Fruit fly (Drosophila melanogaster) whole organism, pupa: ENCODE data around the gene CG18234.
A peak's percentile ranks its signal among the peaks of the same experiment; 100 is the strongest.

Experiments used
- CG10348 ChIP-seq: fragments of 200-800 bp; sonication (Bioruptor generic); IDR thresholded peaks from 2 replicates; pipeline ENCODE4 v1.3.6; 2022; ENCODE audit warnings: missing biosample characterization, missing genetic modification characterization
- CG12605 ChIP-seq: fragments of 200-800 bp; sonication (Bioruptor generic); IDR thresholded peaks from 2 replicates; pipeline ENCODE4 v1.3.6; 2022; ENCODE audit warnings: missing biosample characterization, missing genetic modification characterization
- CG13204 ChIP-seq: fragments of 200-800 bp; sonication (Bioruptor generic); optimal IDR thresholded peaks from 2 replicates; lab custom pipeline; 2018; ENCODE audit warnings: missing biosample characterization, mild to moderate bottlenecking, missing genetic modification characterization, moderate library complexity
- CG14655 ChIP-seq: fragments of 200-800 bp; sonication (Bioruptor generic); optimal IDR thresholded peaks from 3 replicates; lab custom pipeline; 2017; ENCODE audit warnings: mild to moderate bottlenecking, missing biosample characterization, missing genetic modification reagents, missing genetic modification characterization
- CG15710 ChIP-seq: fragments of 200-800 bp; sonication (Bioruptor generic); optimal IDR thresholded peaks from 2 replicates; lab custom pipeline; 2018; ENCODE audit warnings: missing biosample characterization, mild to moderate bottlenecking, missing genetic modification characterization, moderate library complexity
- CG17806 ChIP-seq: fragments of 200-800 bp; sonication (Bioruptor generic); optimal IDR thresholded peaks from 2 replicates; lab custom pipeline; 2018; ENCODE audit warnings: missing biosample characterization, mild to moderate bottlenecking, missing genetic modification characterization, moderate library complexity
- CG32121 ChIP-seq: fragments of 200-800 bp; sonication (Bioruptor generic); IDR thresholded peaks from 2 replicates; pipeline ENCODE4 v1.3.6; 2022; ENCODE audit warnings: missing biosample characterization, missing genetic modification characterization
- CG34367 ChIP-seq: fragments of 200-800 bp; sonication (Bioruptor generic); optimal IDR thresholded peaks from 2 replicates; lab custom pipeline; 2018; ENCODE audit warnings: missing biosample characterization, mild to moderate bottlenecking, missing genetic modification characterization
- CG4496 ChIP-seq: fragments of 200-800 bp; sonication (Bioruptor generic); IDR thresholded peaks from 3 replicates; pipeline ENCODE4 v1.3.6; 2022; ENCODE audit warnings: missing biosample characterization, missing genetic modification characterization
- CG8159 ChIP-seq: fragments of 200-800 bp; sonication (Bioruptor generic); optimal IDR thresholded peaks from 3 replicates; lab custom pipeline; 2018; ENCODE audit warnings: missing biosample characterization, mild to moderate bottlenecking, missing genetic modification characterization, moderate library complexity
- CG8301 ChIP-seq: fragments of 200-800 bp; sonication (Bioruptor generic); optimal IDR thresholded peaks from 2 replicates; lab custom pipeline; 2018; ENCODE audit warnings: missing biosample characterization, mild to moderate bottlenecking, missing genetic modification characterization
- CG9948 ChIP-seq: fragments of 200-800 bp; sonication (Bioruptor generic); optimal IDR thresholded peaks from 2 replicates; lab custom pipeline; 2018; ENCODE audit warnings: missing biosample characterization, mild to moderate bottlenecking, missing genetic modification characterization, moderate library complexity
- D1 ChIP-seq: fragments of 200-800 bp; sonication (Bioruptor generic); optimal IDR thresholded peaks from 2 replicates; lab custom pipeline; 2018; ENCODE audit warnings: missing biosample characterization, mild to moderate bottlenecking, missing genetic modification characterization, moderate library complexity
- EcR ChIP-seq: fragments of 200-800 bp; sonication (Bioruptor generic); optimal IDR thresholded peaks from 3 replicates; lab custom pipeline; 2019; ENCODE audit warnings: missing biosample characterization, missing genetic modification characterization, mild to moderate bottlenecking, moderate library complexity, missing genetic modification reagents
- Ets98B ChIP-seq: fragments of 200-800 bp; sonication (Bioruptor generic); IDR thresholded peaks from 2 replicates; pipeline ENCODE4 v1.3.6; 2022; ENCODE audit warnings: missing biosample characterization, missing genetic modification characterization
- Pif1A ChIP-seq: fragments of 200-800 bp; sonication (Bioruptor generic); optimal IDR thresholded peaks from 3 replicates; lab custom pipeline; 2016; ENCODE audit warnings: missing biosample characterization, missing genetic modification characterization
- Pif1B ChIP-seq: fragments of 200-800 bp; sonication (Bioruptor generic); optimal IDR thresholded peaks from 3 replicates; lab custom pipeline; 2016; ENCODE audit warnings: missing biosample characterization, missing genetic modification characterization
- Snoo ChIP-seq: fragments of 200-800 bp; sonication (Bioruptor generic); optimal IDR thresholded peaks from 3 replicates; lab custom pipeline; 2017; ENCODE audit warnings: missing biosample characterization, mild to moderate bottlenecking, missing genetic modification characterization, inconsistent platforms
- fd96Ca ChIP-seq: fragments of 200-800 bp; sonication (Bioruptor generic); IDR thresholded peaks from 3 replicates; pipeline ENCODE4 v1.3.6; 2022; ENCODE audit warnings: missing biosample characterization, missing genetic modification characterization
- gl ChIP-seq: fragments of 200-800 bp; sonication (Bioruptor generic); optimal IDR thresholded peaks from 2 replicates; lab custom pipeline; 2018; ENCODE audit warnings: missing biosample characterization, mild to moderate bottlenecking, missing genetic modification characterization
- rn ChIP-seq: fragments of 200-800 bp; sonication (Bioruptor generic); IDR thresholded peaks from 2 replicates; pipeline ENCODE4 v1.3.6; 2022; ENCODE audit warnings: missing biosample characterization, missing genetic modification characterization

CG18234 gene

dm6 chr3L:18603125-18603524 lies at the start of gene CG18234:
CG18234 (plus strand) TSS chr3L:18603425.
- TF ChIP-seq gl (tag; lab: Kevin White, UChicago) (no peak), CG13204 (GFP tag; lab: Kevin White, UChicago) (no peak)

dm6 chr3L:18559958-18560357 lies 43.3 kb upstream of the CG18234 start, which contains the start of gene AstC-R1:
AstC-R1 (plus strand) TSS chr3L:18560258.
- TF ChIP-seq D1 (tag; lab: Kevin White, UChicago) (no peak), rn (no peak), Ets98B (no peak), CG15710 (tag; lab: Kevin White, UChicago) (no peak), CG4496 (peak; percentile 59; the same call in 2 of the 3 replicates), CG8159 (tag; lab: Kevin White, UChicago) (no peak), CG8301 (no peak), CG12605 (GFP tag; lab: Robert Waterston, UW) (no peak), CG32121 (no peak), CG14655 (peak; percentile 34)

dm6 chr3L:18588387-18588786 lies 14.8 kb upstream of the CG18234 start, which contains the start of gene CG7271:
CG7271 (plus strand) TSS chr3L:18588759.
- TF ChIP-seq EcR (GFP tag; lab: Kevin White, UChicago) (no peak), CG32121 (no peak), CG14655 (no peak), rn (no peak), Pif1B (GFP tag; lab: Kevin White, UChicago) (no peak), D1 (tag; lab: Kevin White, UChicago) (no peak), CG17806 (tag; lab: Kevin White, UChicago) (no peak), CG4496 (no peak), CG34367 (tag; lab: Kevin White, UChicago) (no peak), CG8159 (tag; lab: Kevin White, UChicago) (no peak), CG12605 (GFP tag; lab: Robert Waterston, UW) (no peak)

- no peak for TF ChIP-seq Ets98B
- TF ChIP-seq rn, result no peak
- TF ChIP-seq CG9948 (tag; lab: Kevin White, UChicago), result no peak
- no peak for TF ChIP-seq CG8301
- TF ChIP-seq fd96Ca (GFP tag; lab: Robert Waterston, UW), result no peak
- no peak for TF ChIP-seq CG8159 (tag; lab: Kevin White, UChicago)
- no peak for TF ChIP-seq CG12605 (GFP tag; lab: Robert Waterston, UW)
- TF ChIP-seq CG14655, result no peak
- TF ChIP-seq Pif1A (GFP tag; lab: Kevin White, UChicago), result no peak
- TF ChIP-seq CG10348 (GFP tag; lab: Robert Waterston, UW), result no peak
- TF ChIP-seq CG15710 (tag; lab: Kevin White, UChicago), result no peak
- no peak for TF ChIP-seq gl (tag; lab: Kevin White, UChicago)
- TF ChIP-seq Snoo, result no peak
- no peak for TF ChIP-seq D1 (tag; lab: Kevin White, UChicago)
- no peak for TF ChIP-seq Pif1B (GFP tag; lab: Kevin White, UChicago)
- no peak for TF ChIP-seq CG4496
- TF ChIP-seq CG13204 (GFP tag; lab: Kevin White, UChicago), result no peak
- no peak for TF ChIP-seq CG34367 (tag; lab: Kevin White, UChicago)
- TF ChIP-seq CG32121, result no peak
Observed at dm6 chr3L:18593671-18594070, 9.6 kb upstream of the CG18234 start, which contains the start of gene term. term (minus strand) TSS chr3L:18593771.

- TF ChIP-seq CG8301 (no peak), CG8159 (tag; lab: Kevin White, UChicago) (no peak), CG4496 (no peak), Snoo (no peak), CG15710 (tag; lab: Kevin White, UChicago) (no peak), EcR (GFP tag; lab: Kevin White, UChicago) (no peak), CG34367 (tag; lab: Kevin White, UChicago) (no peak), Pif1A (GFP tag; lab: Kevin White, UChicago) (no peak), gl (tag; lab: Kevin White, UChicago) (no peak), Pif1B (GFP tag; lab: Kevin White, UChicago) (no peak), rn (no peak)
Observed at dm6 chr3L:18605172-18605571, 1.9 kb downstream of the CG18234 start, which contains the start of gene CG18233. CG18233 (plus strand) TSS chr3L:18605472.

- TF ChIP-seq CG10348 (GFP tag; lab: Robert Waterston, UW) (no peak), CG12605 (GFP tag; lab: Robert Waterston, UW) (no peak), Pif1A (GFP tag; lab: Kevin White, UChicago) (no peak), CG15710 (tag; lab: Kevin White, UChicago) (no peak), D1 (tag; lab: Kevin White, UChicago) (no peak), EcR (GFP tag; lab: Kevin White, UChicago) (no peak), CG13204 (GFP tag; lab: Kevin White, UChicago) (no peak), CG32121 (no peak), CG9948 (tag; lab: Kevin White, UChicago) (no peak), CG4496 (no peak), CG17806 (tag; lab: Kevin White, UChicago) (no peak), CG14655 (no peak), fd96Ca (GFP tag; lab: Robert Waterston, UW) (no peak)
Observed at dm6 chr3L:18607162-18607561, 3.9 kb downstream of the CG18234 start, which contains the start of gene CG18231. CG18231 (plus strand) TSS chr3L:18607462.

- no peak for TF ChIP-seq Ets98B
- no peak for TF ChIP-seq CG12605 (GFP tag; lab: Robert Waterston, UW)
- no peak for TF ChIP-seq Pif1B (GFP tag; lab: Kevin White, UChicago)
- TF ChIP-seq fd96Ca (GFP tag; lab: Robert Waterston, UW), result no peak
- no peak for TF ChIP-seq EcR (GFP tag; lab: Kevin White, UChicago)
- no peak for TF ChIP-seq CG32121
- no peak for TF ChIP-seq CG9948 (tag; lab: Kevin White, UChicago)
- TF ChIP-seq Snoo, result no peak
- TF ChIP-seq CG4496, result no peak
- TF ChIP-seq D1 (tag; lab: Kevin White, UChicago), result no peak
- no peak for TF ChIP-seq CG8301
- no peak for TF ChIP-seq gl (tag; lab: Kevin White, UChicago)
Observed at dm6 chr3L:18609320-18609719, 6.1 kb downstream of the CG18234 start, which contains the start of gene CG32201. CG32201 (plus strand) TSS chr3L:18609620.
